Fruit fly (Drosophila melanogaster) whole organism, prepupa: ENCODE results near the gene CG5639.

ENCODE experiments used
- Blimp-1 ChIP-seq: fragments of 200-800 bp; sonication (Bioruptor generic); optimal IDR thresholded peaks from 3 replicates; lab custom pipeline; 2017; ENCODE audit warnings: missing biosample characterization, missing genetic modification characterization, mild to moderate bottlenecking, moderate library complexity, missing genetic modification reagents
- CG10631 ChIP-seq: fragments of 200-800 bp; sonication (Bioruptor generic); optimal IDR thresholded peaks from 2 replicates; lab custom pipeline; 2016; ENCODE audit warnings: missing biosample characterization, missing genetic modification characterization
- Eip75B ChIP-seq: fragments of 200-800 bp; sonication (Bioruptor generic); optimal IDR thresholded peaks from 3 replicates; lab custom pipeline; 2016; ENCODE audit warnings: missing biosample characterization, missing genetic modification characterization
- Ets96B ChIP-seq: fragments of 200-800 bp; optimal IDR thresholded peaks from 2 replicates; lab custom pipeline; 2019; ENCODE audit warnings: missing biosample characterization, mild to moderate bottlenecking, missing genetic modification characterization, moderate library complexity
- Hr39 ChIP-seq: fragments of 200-800 bp; sonication (Bioruptor generic); optimal IDR thresholded peaks from 2 replicates; lab custom pipeline; 2016; ENCODE audit warnings: missing biosample characterization, missing genetic modification characterization
- OdsH ChIP-seq: fragments of 200-800 bp; sonication (Bioruptor generic); optimal IDR thresholded peaks from 3 replicates; lab custom pipeline; 2016; ENCODE audit warnings: missing biosample characterization, missing genetic modification characterization
- cyc ChIP-seq: fragments of 200-800 bp; sonication (Bioruptor generic); optimal IDR thresholded peaks from 3 replicates; lab custom pipeline; 2016; ENCODE audit warnings: missing biosample characterization, missing genetic modification characterization
- fd59A ChIP-seq: fragments of 200-800 bp; sonication (Bioruptor generic); optimal IDR thresholded peaks from 2 replicates; lab custom pipeline; 2017; ENCODE audit warnings: missing biosample characterization, mild to moderate bottlenecking, missing genetic modification characterization, missing genetic modification reagents

DNA sequence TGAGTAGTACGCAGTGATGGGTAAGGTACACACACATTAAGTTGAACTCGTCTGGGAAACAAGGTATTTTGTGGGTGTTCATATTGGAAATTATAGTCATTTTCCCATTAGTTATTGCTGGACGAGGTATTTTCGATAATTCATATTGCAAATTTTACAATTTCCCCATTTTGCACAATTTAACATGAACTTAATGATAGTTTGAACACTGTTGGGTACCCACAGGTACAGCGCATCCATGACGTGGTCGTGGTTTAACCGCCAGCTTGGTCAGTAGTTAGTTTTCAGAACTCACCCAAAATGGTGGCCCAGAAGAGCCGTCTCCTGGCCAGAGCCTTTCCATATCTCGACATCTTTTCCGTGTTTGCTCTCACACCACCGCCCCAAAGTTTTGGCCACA lies 53.7 kb downstream of the CG5639 start, which contains the start of gene Gr98b:
- TF ChIP-seq CG10631 (GFP tag; lab: Kevin White, UChicago) = no peak
- TF ChIP-seq Blimp-1 (GFP tag; lab: Kevin White, UChicago) = no peak
- TF ChIP-seq fd59A (GFP tag; lab: Kevin White, UChicago) = no peak
- TF ChIP-seq OdsH (GFP tag; lab: Kevin White, UChicago) = no peak
- no peak for TF ChIP-seq Ets96B (tag; lab: Kevin White, UChicago)
- no peak for TF ChIP-seq cyc (GFP tag; lab: Kevin White, UChicago)
- TF ChIP-seq Hr39 (GFP tag; lab: Kevin White, UChicago) = no peak
- no peak for TF ChIP-seq Eip75B
